Worm (Caenorhabditis elegans) whole organism, early embryonic: ENCODE results near the gene M02B1.4.
A peak's percentile ranks its signal among the peaks of the same experiment; 100 is the strongest.

Source experiments
- B0310.2 ChIP-seq: sonication (generic microtip); optimal IDR thresholded peaks from 2 replicates; lab custom pipeline; 2016; ENCODE audit warnings: mild to moderate bottlenecking, missing genetic modification characterization, missing compliant biosample characterization
- F13C5.2 ChIP-seq: sonication (generic microtip); optimal IDR thresholded peaks from 2 replicates; lab custom pipeline; 2017; ENCODE audit warnings: mild to moderate bottlenecking, missing genetic modification characterization, inconsistent platforms, missing compliant biosample characterization
- ama-1 ChIP-seq: fragments of 150-350 bp; optimal IDR thresholded peaks from 2 replicates; lab custom pipeline; 2014
- ceh-13 ChIP-seq: fragments of 200-800 bp; sonication (Bioruptor generic); optimal IDR thresholded peaks from 2 replicates; lab custom pipeline; 2018; ENCODE audit warnings: mild to moderate bottlenecking, missing genetic modification characterization, missing compliant biosample characterization
- ceh-36 ChIP-seq: sonication (generic microtip); optimal IDR thresholded peaks from 2 replicates; lab custom pipeline; 2016; ENCODE audit warnings: missing genetic modification characterization, inconsistent platforms, missing compliant biosample characterization
- hmbx-1 ChIP-seq: sonication (generic microtip); optimal IDR thresholded peaks from 2 replicates; lab custom pipeline; 2016; ENCODE audit warnings: mild to moderate bottlenecking, missing genetic modification characterization, missing compliant biosample characterization
- hnd-1 ChIP-seq: sonication (generic microtip); optimal IDR thresholded peaks from 2 replicates; lab custom pipeline; 2016; ENCODE audit warnings: missing genetic modification characterization, missing compliant biosample characterization
- pes-1 ChIP-seq: fragments of 200-800 bp; sonication (Bioruptor generic); IDR thresholded peaks from 2 replicates; pipeline ENCODE4 v1.3.6; 2022; ENCODE audit warnings: missing genetic modification reagents, missing genetic modification characterization, missing compliant biosample characterization
- scrt-1 ChIP-seq: fragments of 200-800 bp; sonication (Bioruptor generic); IDR thresholded peaks from 2 replicates; pipeline ENCODE4 v1.3.6; 2022; ENCODE audit warnings: missing genetic modification characterization, missing compliant biosample characterization
- tbx-11 ChIP-seq: fragments of 200-800 bp; sonication (Bioruptor generic); IDR thresholded peaks from 2 replicates; pipeline ENCODE4 v1.3.6; 2022; ENCODE audit warnings: missing genetic modification characterization, missing compliant biosample characterization

DNA sequence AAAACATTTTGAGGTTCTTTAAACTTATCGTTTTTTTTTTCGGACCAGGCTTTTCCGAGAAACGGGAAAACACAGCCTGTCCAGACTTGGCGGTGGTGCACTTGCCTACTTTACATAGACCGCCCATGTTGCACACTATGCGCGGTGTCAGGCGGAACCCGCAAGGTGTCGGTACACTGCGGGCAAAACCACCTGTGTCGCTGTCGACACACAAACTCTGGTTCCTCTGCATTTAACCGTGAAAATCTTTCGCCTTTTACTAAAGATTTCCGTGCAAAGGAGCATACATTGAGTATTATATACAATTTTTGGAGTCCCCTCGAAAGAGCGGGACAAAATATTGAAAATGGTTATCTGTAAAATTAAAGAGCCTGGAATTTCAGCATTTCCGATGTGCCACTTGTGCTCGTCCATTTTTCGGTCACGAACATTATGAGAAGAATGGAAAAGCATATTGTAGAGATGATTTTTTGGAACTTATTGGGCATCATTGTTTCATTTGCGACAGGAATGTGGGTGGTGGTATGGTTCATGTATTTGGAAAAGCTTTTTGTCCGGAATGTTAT, 29.7 kb downstream of the M02B1.4 start:
- TF ChIP-seq B0310.2 (tag; lab: Kevin White, UChicago), result no peak
- TF ChIP-seq hnd-1 (tag; lab: Kevin White, UChicago), result no peak
- TF ChIP-seq pes-1, result no peak
- no peak for TF ChIP-seq tbx-11 (GFP tag; lab: Robert Waterston, UW)
- TF ChIP-seq ceh-36, result no peak
- no peak for TF ChIP-seq ama-1 (lab: Kevin White, UChicago)
- TF ChIP-seq F13C5.2, result no peak
- peak; percentile 20; the same call in 1 of the 2 replicates for TF ChIP-seq scrt-1 (GFP tag; lab: Robert Waterston, UW)
- no peak for TF ChIP-seq hmbx-1 (tag; lab: Kevin White, UChicago)
- TF ChIP-seq ceh-13 (GFP tag; lab: Kevin White, UChicago), result no peak
